Worm (Caenorhabditis elegans) whole organism, L1 larva: ENCODE measurements around the gene his-39.
"Not testable (repeated sequence)": the region's sequence is repeated elsewhere in the genome, so short reads cannot be mapped to it uniquely, and the experiment has no call there.

Experiments used
- ama-1 ChIP-seq: fragments of 150-350 bp; optimal IDR thresholded peaks from 2 replicates; lab custom pipeline; 2014
- elt-3 ChIP-seq, 6 experiments: fragments of 150-350 bp in 1 of 6; sonication (generic microtip); optimal IDR thresholded peaks; 2 replicates each; lab custom pipeline; 2017 to 2018; ENCODE audit warnings: missing biosample characterization in 6 of 6, missing genetic modification characterization in 6 of 6, inconsistent platforms in 1 of 6
- fkh-4 ChIP-seq: sonication (generic microtip); optimal IDR thresholded peaks from 2 replicates; lab custom pipeline; 2016; ENCODE audit warnings: missing compliant biosample characterization, missing genetic modification characterization, borderline replicate concordance
- hlh-4 ChIP-seq: sonication (generic microtip); optimal IDR thresholded peaks from 2 replicates; lab custom pipeline; 2016; ENCODE audit warnings: mild to moderate bottlenecking, missing genetic modification characterization, missing compliant biosample characterization

- TF ChIP-seq fkh-4 (tag; lab: Kevin White, UChicago); ama-1 (lab: Kevin White, UChicago); elt-3 (tag; optimal IDR thresholded peaks at IDR 0.05; lab: Kevin White, UChicago); hlh-4 (tag; lab: Kevin White, UChicago): not testable (repeated sequence)
These were observed 3.2 kb upstream of the his-39 start, which contains the start of the genes his-8 and his-7 for ce11 chrV:8533067-8533466.
